Worm (Caenorhabditis elegans) whole organism, midembryonic: ENCODE results near the gene R04B5.1.

Experiments
- T22C8.4 ChIP-seq: fragments of 200-800 bp; sonication (Bioruptor generic); IDR thresholded peaks from 2 replicates; pipeline ENCODE4 v1.3.6; 2022; ENCODE audit warnings: missing genetic modification characterization, missing compliant biosample characterization
- cog-1 ChIP-seq: sonication (generic microtip); optimal IDR thresholded peaks from 2 replicates; lab custom pipeline; 2016; ENCODE audit warnings: missing genetic modification characterization, missing compliant biosample characterization
- flt-1 ChIP-seq: fragments of 200-800 bp; sonication (Bioruptor generic); IDR thresholded peaks from 2 replicates; pipeline ENCODE4 v1.3.6; 2022; ENCODE audit warnings: missing genetic modification characterization, missing compliant biosample characterization
- klf-2 ChIP-seq: fragments of 200-800 bp; sonication (Bioruptor generic); conservative IDR thresholded peaks from 2 replicates; pipeline ENCODE4 v1.3.6; 2022; ENCODE audit warnings: missing genetic modification reagents, missing genetic modification characterization, missing compliant biosample characterization
- med-1 ChIP-seq: sonication (generic microtip); optimal IDR thresholded peaks from 2 replicates; lab custom pipeline; 2017; ENCODE audit warnings: missing genetic modification characterization, mild to moderate bottlenecking, missing compliant biosample characterization, antibody characterized with exemption, missing genetic modification reagents; ENCODE audit not compliant: insufficient read depth
- ref-1 ChIP-seq: fragments of 200-800 bp; sonication (Bioruptor generic); conservative IDR thresholded peaks from 2 replicates; pipeline ENCODE4 v1.3.6; 2022; ENCODE audit warnings: missing genetic modification reagents, missing genetic modification characterization, missing compliant biosample characterization
- tab-1 ChIP-seq: fragments of 200-800 bp; sonication (Bioruptor generic); IDR thresholded peaks from 2 replicates; pipeline ENCODE4 v1.3.6; 2022; ENCODE audit warnings: missing genetic modification characterization, missing compliant biosample characterization
- ztf-23 ChIP-seq: fragments of 200-800 bp; sonication (Bioruptor generic); IDR thresholded peaks from 2 replicates; pipeline ENCODE4 v1.3.6; 2022; ENCODE audit warnings: missing genetic modification reagents, missing genetic modification characterization, missing compliant biosample characterization
- ztf-29 ChIP-seq: fragments of 200-800 bp; sonication (Bioruptor generic); IDR thresholded peaks from 2 replicates; pipeline ENCODE4 v1.3.6; 2022; ENCODE audit warnings: missing genetic modification reagents, missing genetic modification characterization, missing compliant biosample characterization

R04B5.1 gene

ce11 chrV:10072721-10073120 lies 5.4 kb downstream of the R04B5.1 start:
- no peak for TF ChIP-seq flt-1
- TF ChIP-seq ref-1 (GFP tag; lab: Robert Waterston, UW): no peak
- TF ChIP-seq ztf-23: no peak
- TF ChIP-seq tab-1 (GFP tag; lab: Robert Waterston, UW): no peak
- no peak for TF ChIP-seq cog-1 (tag; lab: Kevin White, UChicago)
- TF ChIP-seq med-1 (GFP tag; lab: Kevin White, UChicago): no peak
- TF ChIP-seq T22C8.4 (GFP tag; lab: Robert Waterston, UW): no peak
- no peak for TF ChIP-seq klf-2 (GFP tag; lab: Robert Waterston, UW)
- TF ChIP-seq ztf-29: no peak

ce11 chrV:10070541-10070940 lies 7.6 kb downstream of the R04B5.1 start, which contains the start of gene nhr-192:
nhr-192 (minus strand) TSS chrV:10070641.
- no peak for TF ChIP-seq tab-1 (GFP tag; lab: Robert Waterston, UW)
- no peak for TF ChIP-seq ztf-29
- TF ChIP-seq med-1 (GFP tag; lab: Kevin White, UChicago): no peak
- TF ChIP-seq flt-1: no peak
- no peak for TF ChIP-seq cog-1 (tag; lab: Kevin White, UChicago)
- TF ChIP-seq ztf-23: no peak
- no peak for TF ChIP-seq klf-2 (GFP tag; lab: Robert Waterston, UW)
- TF ChIP-seq T22C8.4 (GFP tag; lab: Robert Waterston, UW): no peak
- no peak for TF ChIP-seq ref-1 (GFP tag; lab: Robert Waterston, UW)

- TF ChIP-seq cog-1 (tag; lab: Kevin White, UChicago) (no peak), med-1 (GFP tag; lab: Kevin White, UChicago) (no peak), ztf-29 (no peak), ref-1 (GFP tag; lab: Robert Waterston, UW) (no peak), flt-1 (no peak), T22C8.4 (GFP tag; lab: Robert Waterston, UW) (no peak), ztf-23 (no peak), klf-2 (GFP tag; lab: Robert Waterston, UW) (no peak), tab-1 (GFP tag; lab: Robert Waterston, UW) (no peak)
These were observed 11.4 kb downstream of the R04B5.1 start, which contains the start of gene npr-39 for ce11 chrV:10066769-10067168. npr-39 (plus strand) TSS chrV:10067069.

- TF ChIP-seq med-1 (GFP tag; lab: Kevin White, UChicago): no peak
- no peak for TF ChIP-seq T22C8.4 (GFP tag; lab: Robert Waterston, UW)
- no peak for TF ChIP-seq ref-1 (GFP tag; lab: Robert Waterston, UW)
- no peak for TF ChIP-seq flt-1
- no peak for TF ChIP-seq cog-1 (tag; lab: Kevin White, UChicago)
- TF ChIP-seq ztf-23: no peak
- no peak for TF ChIP-seq tab-1 (GFP tag; lab: Robert Waterston, UW)
- TF ChIP-seq klf-2 (GFP tag; lab: Robert Waterston, UW): no peak
- TF ChIP-seq ztf-29: no peak
These were observed 12.5 kb downstream of the R04B5.1 start for ce11 chrV:10065679-10066078.

ce11 chrV:10064221-10064620 lies 13.9 kb downstream of the R04B5.1 start, which contains the start of gene fipr-13:
fipr-13 (plus strand) TSS chrV:10064521.
- TF ChIP-seq tab-1 (GFP tag; lab: Robert Waterston, UW) (no peak), flt-1 (no peak), cog-1 (tag; lab: Kevin White, UChicago) (no peak), ztf-29 (no peak), T22C8.4 (GFP tag; lab: Robert Waterston, UW) (no peak)

- TF ChIP-seq tab-1 (GFP tag; lab: Robert Waterston, UW) (no peak), ztf-29 (no peak), klf-2 (GFP tag; lab: Robert Waterston, UW) (no peak), flt-1 (no peak), cog-1 (tag; lab: Kevin White, UChicago) (no peak), ref-1 (GFP tag; lab: Robert Waterston, UW) (no peak), ztf-23 (no peak), T22C8.4 (GFP tag; lab: Robert Waterston, UW) (no peak), med-1 (GFP tag; lab: Kevin White, UChicago) (no peak)
These were observed 18.1 kb downstream of the R04B5.1 start for ce11 chrV:10060039-10060438.

- no peak for TF ChIP-seq klf-2 (GFP tag; lab: Robert Waterston, UW)
- no peak for TF ChIP-seq ztf-23
- TF ChIP-seq tab-1 (GFP tag; lab: Robert Waterston, UW): no peak
- no peak for TF ChIP-seq med-1 (GFP tag; lab: Kevin White, UChicago)
- no peak for TF ChIP-seq ref-1 (GFP tag; lab: Robert Waterston, UW)
- no peak for TF ChIP-seq ztf-29
- no peak for TF ChIP-seq cog-1 (tag; lab: Kevin White, UChicago)
- TF ChIP-seq T22C8.4 (GFP tag; lab: Robert Waterston, UW): no peak
- no peak for TF ChIP-seq flt-1
These were observed 19.4 kb downstream of the R04B5.1 start for ce11 chrV:10058748-10059147.

- TF ChIP-seq med-1 (GFP tag; lab: Kevin White, UChicago) (no peak), cog-1 (tag; lab: Kevin White, UChicago) (no peak), ztf-29 (no peak), flt-1 (no peak), klf-2 (GFP tag; lab: Robert Waterston, UW) (no peak), ref-1 (GFP tag; lab: Robert Waterston, UW) (no peak)
These were observed 23.3 kb downstream of the R04B5.1 start, which contains the start of gene yif-1 for ce11 chrV:10054872-10055271. yif-1 (minus strand) TSS chrV:10054913.

- no peak for TF ChIP-seq ztf-29
- no peak for TF ChIP-seq cog-1 (tag; lab: Kevin White, UChicago)
- no peak for TF ChIP-seq klf-2 (GFP tag; lab: Robert Waterston, UW)
- TF ChIP-seq T22C8.4 (GFP tag; lab: Robert Waterston, UW): no peak
- no peak for TF ChIP-seq ref-1 (GFP tag; lab: Robert Waterston, UW)
- no peak for TF ChIP-seq med-1 (GFP tag; lab: Kevin White, UChicago)
- no peak for TF ChIP-seq ztf-23
- TF ChIP-seq tab-1 (GFP tag; lab: Robert Waterston, UW): no peak
- no peak for TF ChIP-seq flt-1
These were observed 26.3 kb downstream of the R04B5.1 start, which contains the start of gene str-118 for ce11 chrV:10051855-10052254. str-118 (plus strand) TSS chrV:10052155.
